Fruit fly (Drosophila melanogaster) whole organism, embryonic: ENCODE results near the gene cher.

Source experiments
- Abd-B ChIP-seq: fragments of 200-800 bp; sonication (Bioruptor generic); optimal IDR thresholded peaks from 2 replicates; lab custom pipeline; 2018; ENCODE audit warnings: missing biosample characterization, mild to moderate bottlenecking, missing genetic modification characterization, moderate library complexity
- Atf6 ChIP-seq: fragments of 200-800 bp; sonication (Bioruptor generic); IDR thresholded peaks from 2 replicates; pipeline ENCODE4 v1.3.6; 2022; ENCODE audit warnings: missing biosample characterization, missing genetic modification characterization
- Bgb ChIP-seq: fragments of 200-800 bp; sonication (Bioruptor generic); IDR thresholded peaks from 2 replicates; pipeline ENCODE4 v1.3.6; 2022; ENCODE audit warnings: missing biosample characterization, missing genetic modification characterization; ENCODE audit not compliant: partially characterized antibody
- Blimp-1 ChIP-seq: fragments of 200-800 bp; sonication (Bioruptor generic); optimal IDR thresholded peaks from 3 replicates; lab custom pipeline; 2018; ENCODE audit warnings: missing biosample characterization, missing genetic modification characterization, mild to moderate bottlenecking, moderate library complexity, missing genetic modification reagents
- C15 ChIP-seq: fragments of 200-800 bp; sonication (Bioruptor generic); IDR thresholded peaks from 3 replicates; pipeline ENCODE4 v1.3.6; 2022; ENCODE audit warnings: missing biosample characterization, missing genetic modification characterization
- CG11093 ChIP-seq: fragments of 200-800 bp; sonication (Bioruptor generic); IDR thresholded peaks from 3 replicates; pipeline ENCODE4 v1.3.6; 2022; ENCODE audit warnings: missing biosample characterization, missing genetic modification characterization
- CG11695 ChIP-seq: fragments of 200-800 bp; sonication (Bioruptor generic); IDR thresholded peaks from 3 replicates; pipeline ENCODE4 v1.3.6; 2022; ENCODE audit warnings: missing biosample characterization, missing genetic modification characterization
- CG12104 ChIP-seq: fragments of 200-800 bp; sonication (Bioruptor generic); optimal IDR thresholded peaks from 3 replicates; lab custom pipeline; 2016; ENCODE audit warnings: missing biosample characterization, missing genetic modification characterization
- CG16815 ChIP-seq: fragments of 200-800 bp; sonication (Bioruptor generic); optimal IDR thresholded peaks from 3 replicates; lab custom pipeline; 2017; ENCODE audit warnings: missing biosample characterization, mild to moderate bottlenecking, missing genetic modification characterization
- CG17359 ChIP-seq: fragments of 200-800 bp; sonication (Bioruptor generic); optimal IDR thresholded peaks from 3 replicates; lab custom pipeline; 2018; ENCODE audit warnings: missing biosample characterization, mild to moderate bottlenecking, missing genetic modification characterization, moderate library complexity
- CG2678 ChIP-seq: fragments of 200-800 bp; sonication (Bioruptor generic); optimal IDR thresholded peaks from 3 replicates; lab custom pipeline; 2019; ENCODE audit warnings: missing biosample characterization, mild to moderate bottlenecking, missing genetic modification characterization, moderate library complexity
- CG3281 ChIP-seq: fragments of 200-800 bp; sonication (Bioruptor generic); optimal IDR thresholded peaks from 3 replicates; lab custom pipeline; 2017; ENCODE audit warnings: missing biosample characterization, mild to moderate bottlenecking, missing genetic modification characterization
- CG42726 ChIP-seq: fragments of 200-800 bp; sonication (Bioruptor generic); IDR thresholded peaks from 2 replicates; pipeline ENCODE4 v1.3.6; 2022; ENCODE audit warnings: missing biosample characterization, missing genetic modification characterization; ENCODE audit not compliant: partially characterized antibody
- CG4282 ChIP-seq: fragments of 200-800 bp; sonication (Bioruptor generic); optimal IDR thresholded peaks from 2 replicates; lab custom pipeline; 2016; ENCODE audit warnings: missing biosample characterization, missing genetic modification characterization
- CG4617 ChIP-seq: fragments of 200-800 bp; sonication (Bioruptor generic); optimal IDR thresholded peaks from 3 replicates; lab custom pipeline; 2016; ENCODE audit warnings: missing biosample characterization, missing genetic modification characterization, borderline replicate concordance
- CG6689 ChIP-seq: fragments of 200-800 bp; sonication (Bioruptor generic); IDR thresholded peaks from 2 replicates; pipeline ENCODE4 v1.3.6; 2022; ENCODE audit warnings: missing biosample characterization, missing genetic modification characterization
- CG7556 ChIP-seq: fragments of 200-800 bp; sonication (Bioruptor generic); optimal IDR thresholded peaks from 2 replicates; lab custom pipeline; 2017; ENCODE audit warnings: missing biosample characterization, mild to moderate bottlenecking, missing genetic modification characterization
- D19A ChIP-seq: fragments of 200-800 bp; optimal IDR thresholded peaks from 3 replicates; lab custom pipeline; 2019; ENCODE audit warnings: missing biosample characterization, mild to moderate bottlenecking, missing genetic modification characterization, moderate library complexity
- Hey ChIP-seq: fragments of 200-800 bp; sonication (Bioruptor generic); optimal IDR thresholded peaks from 3 replicates; lab custom pipeline; 2018; ENCODE audit warnings: missing biosample characterization, mild to moderate bottlenecking, missing genetic modification characterization
- Jarid2 ChIP-seq: fragments of 200-800 bp; sonication (Bioruptor generic); optimal IDR thresholded peaks from 3 replicates; lab custom pipeline; 2017; ENCODE audit warnings: mild to moderate bottlenecking, missing biosample characterization, missing genetic modification reagents, missing genetic modification characterization
- MBD-R2 ChIP-seq: fragments of 200-800 bp; sonication (Bioruptor generic); IDR thresholded peaks from 2 replicates; pipeline ENCODE4 v1.3.6; 2022; ENCODE audit warnings: missing biosample characterization, missing genetic modification characterization
- Meics ChIP-seq: fragments of 200-800 bp; sonication (Bioruptor generic); optimal IDR thresholded peaks from 2 replicates; lab custom pipeline; 2017; ENCODE audit warnings: missing biosample characterization, mild to moderate bottlenecking, missing genetic modification characterization
- Side ChIP-seq: fragments of 200-800 bp; sonication (Bioruptor generic); optimal IDR thresholded peaks from 2 replicates; lab custom pipeline; 2016; ENCODE audit warnings: missing biosample characterization, missing genetic modification characterization
- Stat92E ChIP-seq, 3 experiments: fragments of >200 bp in 2 of 3; fragments of 200-800 bp in 1 of 3; sonication (Bioruptor generic) in 1 of 3; optimal IDR thresholded peaks; 2 replicates each; lab custom pipeline; 2017 to 2019; ENCODE audit warnings: missing biosample characterization in 3 of 3, missing genetic modification characterization in 3 of 3, mild to moderate bottlenecking in 1 of 3, moderate library complexity in 1 of 3
- ap ChIP-seq: fragments of 200-800 bp; sonication (Bioruptor generic); IDR thresholded peaks from 2 replicates; pipeline ENCODE4 v1.3.6; 2022; ENCODE audit warnings: missing biosample characterization, missing genetic modification characterization
- az2 ChIP-seq: fragments of 200-800 bp; sonication (Bioruptor generic); optimal IDR thresholded peaks from 3 replicates; lab custom pipeline; 2016; ENCODE audit warnings: missing biosample characterization, missing genetic modification characterization
- chinmo ChIP-seq: fragments of 200-800 bp; sonication (Bioruptor generic); IDR thresholded peaks from 4 replicates; pipeline ENCODE4 v1.3.6; 2022; ENCODE audit warnings: missing biosample characterization, missing genetic modification characterization; ENCODE audit not compliant: partially characterized antibody
- chn ChIP-seq: fragments of 200-800 bp; sonication (Bioruptor generic); optimal IDR thresholded peaks from 2 replicates; lab custom pipeline; 2016; ENCODE audit warnings: missing biosample characterization, missing genetic modification characterization
- crc ChIP-seq: fragments of 200-800 bp; sonication (Bioruptor generic); optimal IDR thresholded peaks from 2 replicates; lab custom pipeline; 2016; ENCODE audit warnings: missing biosample characterization, missing genetic modification characterization
- disco-r ChIP-seq: fragments of 200-800 bp; sonication (Bioruptor generic); optimal IDR thresholded peaks from 2 replicates; lab custom pipeline; 2016; ENCODE audit warnings: missing biosample characterization, missing genetic modification characterization
- dmrt11E ChIP-seq: fragments of 200-800 bp; sonication (Bioruptor generic); optimal IDR thresholded peaks from 3 replicates; lab custom pipeline; 2018; ENCODE audit warnings: missing biosample characterization, mild to moderate bottlenecking, missing genetic modification characterization, moderate library complexity
- dysf ChIP-seq: fragments of 200-800 bp; sonication (Bioruptor generic); IDR thresholded peaks from 3 replicates; pipeline ENCODE4 v1.3.6; 2022; ENCODE audit warnings: missing biosample characterization, missing genetic modification characterization
- en ChIP-seq: fragments of 200-800 bp; sonication (Bioruptor generic); optimal IDR thresholded peaks from 2 replicates; lab custom pipeline; 2016; ENCODE audit warnings: missing biosample characterization, missing genetic modification characterization
- ewg ChIP-seq: fragments of 200-800 bp; sonication (Bioruptor generic); optimal IDR thresholded peaks from 3 replicates; lab custom pipeline; 2017; ENCODE audit warnings: mild to moderate bottlenecking, missing biosample characterization, missing genetic modification reagents, missing genetic modification characterization
- fd96Cb ChIP-seq: fragments of 200-800 bp; sonication (Bioruptor generic); optimal IDR thresholded peaks from 2 replicates; lab custom pipeline; 2018; ENCODE audit warnings: missing biosample characterization, mild to moderate bottlenecking, missing genetic modification characterization, moderate library complexity
- gsb-n ChIP-seq: fragments of 200-800 bp; sonication (Bioruptor generic); optimal IDR thresholded peaks from 3 replicates; lab custom pipeline; 2018; ENCODE audit warnings: missing biosample characterization, mild to moderate bottlenecking, missing genetic modification characterization
- hth ChIP-seq: fragments of >200 bp; optimal IDR thresholded peaks from 2 replicates; lab custom pipeline; 2017; ENCODE audit warnings: inconsistent platforms
- jumu ChIP-seq: fragments of 200-800 bp; sonication (Bioruptor generic); optimal IDR thresholded peaks from 3 replicates; lab custom pipeline; 2016; ENCODE audit warnings: missing biosample characterization, missing genetic modification characterization
- nerfin-2 ChIP-seq: fragments of 200-800 bp; sonication (Bioruptor generic); IDR thresholded peaks from 2 replicates; pipeline ENCODE4 v1.3.6; 2022; ENCODE audit warnings: missing biosample characterization, missing genetic modification characterization; ENCODE audit not compliant: partially characterized antibody
- nmo ChIP-seq: fragments of 200-800 bp; sonication (Bioruptor generic); optimal IDR thresholded peaks from 2 replicates; lab custom pipeline; 2018; ENCODE audit warnings: missing biosample characterization, mild to moderate bottlenecking, missing genetic modification characterization, moderate library complexity
- onecut ChIP-seq: fragments of 200-800 bp; sonication (Bioruptor generic); IDR thresholded peaks from 2 replicates; pipeline ENCODE4 v1.3.6; 2022; ENCODE audit warnings: missing biosample characterization, missing genetic modification characterization
- peb ChIP-seq: fragments of 200-800 bp; sonication (Bioruptor generic); IDR thresholded peaks from 2 replicates; pipeline ENCODE4 v1.3.6; 2022; ENCODE audit warnings: missing biosample characterization, missing genetic modification characterization
- pfk ChIP-seq: fragments of 200-800 bp; sonication (Bioruptor generic); optimal IDR thresholded peaks from 2 replicates; lab custom pipeline; 2018; ENCODE audit warnings: missing biosample characterization, mild to moderate bottlenecking, missing genetic modification characterization, moderate library complexity
- psq ChIP-seq: fragments of 200-800 bp; sonication (Bioruptor generic); optimal IDR thresholded peaks from 2 replicates; lab custom pipeline; 2017; ENCODE audit warnings: missing biosample characterization, missing genetic modification characterization
- sens ChIP-seq: fragments of 200-800 bp; sonication (Bioruptor generic); peaks from one replicate; lab custom pipeline; 2016; ENCODE audit warnings: missing biosample characterization, missing genetic modification characterization
- slou ChIP-seq: fragments of 200-800 bp; sonication (Bioruptor generic); optimal IDR thresholded peaks from 3 replicates; lab custom pipeline; 2016; ENCODE audit warnings: missing biosample characterization, missing genetic modification characterization
- slp2 ChIP-seq: fragments of 200-800 bp; sonication (Bioruptor generic); optimal IDR thresholded peaks from 2 replicates; lab custom pipeline; 2016; ENCODE audit warnings: missing biosample characterization, missing genetic modification characterization
- zfh2 ChIP-seq: fragments of 200-800 bp; sonication (Bioruptor generic); optimal IDR thresholded peaks from 2 replicates; lab custom pipeline; 2016; ENCODE audit warnings: missing biosample characterization, missing genetic modification characterization

cher gene

dm6 chr3R:17065018-17065784 is 60.0 kb downstream of the cher start (continued):
- TF ChIP-seq MBD-R2 (peak; percentile 50; the same call in 1 of the 2 replicates), sens (GFP tag; lab: Kevin White, UChicago) (peak; percentile 99), Bgb (GFP tag; lab: Robert Waterston, UW) (peak; percentile 56; the same call in 1 of the 2 replicates), dysf (GFP tag; lab: Robert Waterston, UW) (peak; percentile 92), ewg (GFP tag; lab: Kevin White, UChicago) (peak; percentile 85), CG12104 (GFP tag; lab: Kevin White, UChicago) (peak; percentile 88), slou (GFP tag; lab: Kevin White, UChicago) (peak; percentile 56), slp2 (GFP tag; lab: Kevin White, UChicago) (peak; percentile 82), fd96Cb (peak; percentile 94), D19A (tag; lab: Kevin White, UChicago) (peak; percentile 91), disco-r (GFP tag; lab: Kevin White, UChicago) (peak; percentile 64), az2 (GFP tag; lab: Kevin White, UChicago) (peak; percentile 96), CG17359 (tag; lab: Kevin White, UChicago) (peak; percentile 96), gsb-n (tag; lab: Kevin White, UChicago) (peak; percentile 90), Stat92E (GFP tag; optimal IDR thresholded peaks at IDR 0.05; lab: Kevin White, UChicago) (peak in 1 of 3 experiments; percentile 78), Side (GFP tag; lab: Kevin White, UChicago) (peak; percentile 90), CG2678 (tag; lab: Kevin White, UChicago) (peak; percentile 97), CG3281 (GFP tag; lab: Kevin White, UChicago) (peak; percentile 94), CG11093 (GFP tag; lab: Robert Waterston, UW) (peak; percentile 80), CG11695 (GFP tag; lab: Robert Waterston, UW) (peak; percentile 92), C15 (0 out of 3 replicates have a peak, but pooled peaks have one; percentile 54), CG4617 (peak; percentile 68), CG42726 (GFP tag; lab: Robert Waterston, UW) (no peak), zfh2 (peak; percentile 92), Hey (tag; lab: Kevin White, UChicago) (peak; percentile 76), chn (GFP tag; lab: Kevin White, UChicago) (peak; percentile 86), Atf6 (peak; percentile 87), nerfin-2 (GFP tag; lab: Robert Waterston, UW) (no peak), dmrt11E (peak; percentile 83), Abd-B (GFP tag; lab: Kevin White, UChicago) (peak; percentile 83), CG4282 (GFP tag; lab: Kevin White, UChicago) (peak; percentile 55), pfk (GFP tag; lab: Kevin White, UChicago) (peak; percentile 70), onecut (GFP tag; lab: Robert Waterston, UW) (peak; percentile 77), Meics (GFP tag; lab: Kevin White, UChicago) (peak; percentile 94), CG16815 (GFP tag; lab: Kevin White, UChicago) (peak; percentile 86), CG7556 (GFP tag; lab: Kevin White, UChicago) (peak; percentile 97), peb (GFP tag; lab: Robert Waterston, UW) (peak; percentile 76), chinmo (peak; percentile 98), jumu (peak; percentile 90), Jarid2 (GFP tag; lab: Kevin White, UChicago) (peak; percentile 75), ap (GFP tag; lab: Robert Waterston, UW) (peak; percentile 77), nmo (GFP tag; lab: Kevin White, UChicago) (peak; percentile 95), en (peak; percentile 76), CG6689 (GFP tag; lab: Robert Waterston, UW) (peak; percentile 93), hth (no peak), Blimp-1 (GFP tag; lab: Kevin White, UChicago) (peak; percentile 91), crc (peak; percentile 84), psq (GFP tag; lab: Kevin White, UChicago) (peak; percentile 79)
